Worm (Caenorhabditis elegans): ENCODE measurements around the gene C14A11.2.

ce11 chrX:2818899-2819298, 16.0 kb downstream of the C14A11.2 start:
- TF ChIP-seq lin-11 (tag; optimal IDR thresholded peaks at IDR 0.05) (no peak), ceh-9 (tag; optimal IDR thresholded peaks at IDR 0.05) (no peak), fkh-10 (GFP tag; optimal IDR thresholded peaks at IDR 0.05) (no peak), pha-4 (tag; optimal IDR thresholded peaks at IDR 0.05) (no peak), gmeb-2 (tag; optimal IDR thresholded peaks at IDR 0.05) (no peak), unc-55 (GFP tag; optimal IDR thresholded peaks at IDR 0.05) (no peak)

Measured in whole organism, late embryonic.